Worm (Caenorhabditis elegans): Measurements from ENCODE around the gene srh-4.

Gene srh-4

ce11 chrV:3974361-3974760 is 35.9 kb upstream of the srh-4 start, which contains the start of gene str-82:
Gene str-82 (plus strand): TSS chrV:3974661.
- no peak for TF ChIP-seq ceh-36 (tag; optimal IDR thresholded peaks at IDR 0.05)
- no peak for TF ChIP-seq tra-4 (tag; optimal IDR thresholded peaks at IDR 0.05)
- TF ChIP-seq tbx-11 (GFP tag; IDR thresholded peaks at IDR 0.05): no peak
- TF ChIP-seq flt-1 (GFP tag; IDR thresholded peaks at IDR 0.05): no peak
- TF ChIP-seq ceh-13 (GFP tag; optimal IDR thresholded peaks at IDR 0.05): no peak
- TF ChIP-seq tbx-37 (GFP tag; conservative IDR thresholded peaks at IDR 0.05): no peak
- no peak for TF ChIP-seq aly-1 (tag; optimal IDR thresholded peaks at IDR 0.05)
- no peak for TF ChIP-seq scrt-1 (GFP tag; IDR thresholded peaks at IDR 0.05)
- no peak for TF ChIP-seq hmbx-1 (tag; optimal IDR thresholded peaks at IDR 0.05)
- no peak for TF ChIP-seq pes-1 (GFP tag; IDR thresholded peaks at IDR 0.05)
- no peak for TF ChIP-seq F13C5.2 (tag; optimal IDR thresholded peaks at IDR 0.05)
- no peak for TF ChIP-seq B0310.2 (tag; optimal IDR thresholded peaks at IDR 0.05)
- TF ChIP-seq ama-1 (optimal IDR thresholded peaks at IDR 0.05): no peak
- TF ChIP-seq sea-1 (GFP tag; conservative IDR thresholded peaks at IDR 0.05): no peak
- TF ChIP-seq hnd-1 (tag; optimal IDR thresholded peaks at IDR 0.05): no peak
- TF ChIP-seq hmg-4 (GFP tag; optimal IDR thresholded peaks at IDR 0.05): no peak
- no peak for TF ChIP-seq ets-7 (tag; optimal IDR thresholded peaks at IDR 0.05)

ce11 chrV:3976964-3977363 is 33.3 kb upstream of the srh-4 start, which contains the start of gene str-83:
Gene str-83 (plus strand): TSS chrV:3977264.
- TF ChIP-seq flt-1 (GFP tag; IDR thresholded peaks at IDR 0.05) (no peak), ama-1 (optimal IDR thresholded peaks at IDR 0.05) (no peak), tbx-37 (GFP tag; conservative IDR thresholded peaks at IDR 0.05) (no peak), hmbx-1 (tag; optimal IDR thresholded peaks at IDR 0.05) (no peak), tbx-11 (GFP tag; IDR thresholded peaks at IDR 0.05) (no peak), F13C5.2 (tag; optimal IDR thresholded peaks at IDR 0.05) (no peak), scrt-1 (GFP tag; IDR thresholded peaks at IDR 0.05) (no peak), ceh-36 (tag; optimal IDR thresholded peaks at IDR 0.05) (no peak), sea-1 (GFP tag; conservative IDR thresholded peaks at IDR 0.05) (no peak), tra-4 (tag; optimal IDR thresholded peaks at IDR 0.05) (no peak), ceh-13 (GFP tag; optimal IDR thresholded peaks at IDR 0.05) (no peak), aly-1 (tag; optimal IDR thresholded peaks at IDR 0.05) (no peak), B0310.2 (tag; optimal IDR thresholded peaks at IDR 0.05) (no peak), ets-7 (tag; optimal IDR thresholded peaks at IDR 0.05) (no peak), hmg-4 (GFP tag; optimal IDR thresholded peaks at IDR 0.05) (no peak)

ce11 chrV:3979053-3979452 is 31.2 kb upstream of the srh-4 start, which contains the start of gene nlp-34:
Gene nlp-34 (minus strand): TSS chrV:3979134.
- TF ChIP-seq pes-1 (GFP tag; IDR thresholded peaks at IDR 0.05): no peak
- TF ChIP-seq hmbx-1 (tag; optimal IDR thresholded peaks at IDR 0.05): no peak
- TF ChIP-seq F13C5.2 (tag; optimal IDR thresholded peaks at IDR 0.05): no peak
- TF ChIP-seq hmg-4 (GFP tag; optimal IDR thresholded peaks at IDR 0.05): no peak
- TF ChIP-seq aly-1 (tag; optimal IDR thresholded peaks at IDR 0.05): no peak
- no peak for TF ChIP-seq tbx-37 (GFP tag; conservative IDR thresholded peaks at IDR 0.05)
- no peak for TF ChIP-seq tbx-11 (GFP tag; IDR thresholded peaks at IDR 0.05)
- TF ChIP-seq scrt-1 (GFP tag; IDR thresholded peaks at IDR 0.05): no peak
- TF ChIP-seq ceh-36 (tag; optimal IDR thresholded peaks at IDR 0.05): no peak
- TF ChIP-seq sea-1 (GFP tag; conservative IDR thresholded peaks at IDR 0.05): no peak

ce11 chrV:3979819-3980218 is 30.5 kb upstream of the srh-4 start, which contains the start of gene nlp-31:
Gene nlp-31 (plus strand): TSS chrV:3980055.
- TF ChIP-seq ceh-13 (GFP tag; optimal IDR thresholded peaks at IDR 0.05) (no peak), tbx-11 (GFP tag; IDR thresholded peaks at IDR 0.05) (no peak), pes-1 (GFP tag; IDR thresholded peaks at IDR 0.05) (no peak), hnd-1 (tag; optimal IDR thresholded peaks at IDR 0.05) (no peak), sea-1 (GFP tag; conservative IDR thresholded peaks at IDR 0.05) (no peak), ama-1 (optimal IDR thresholded peaks at IDR 0.05) (no peak), ceh-36 (tag; optimal IDR thresholded peaks at IDR 0.05) (no peak), tbx-37 (GFP tag; conservative IDR thresholded peaks at IDR 0.05) (no peak), tra-4 (tag; optimal IDR thresholded peaks at IDR 0.05) (no peak), hmbx-1 (tag; optimal IDR thresholded peaks at IDR 0.05) (no peak), scrt-1 (GFP tag; IDR thresholded peaks at IDR 0.05) (no peak), F13C5.2 (tag; optimal IDR thresholded peaks at IDR 0.05) (no peak), ets-7 (tag; optimal IDR thresholded peaks at IDR 0.05) (no peak), B0310.2 (tag; optimal IDR thresholded peaks at IDR 0.05) (no peak), flt-1 (GFP tag; IDR thresholded peaks at IDR 0.05) (no peak), aly-1 (tag; optimal IDR thresholded peaks at IDR 0.05) (no peak)

ce11 chrV:3980228-3980933 is 29.9 kb upstream of the srh-4 start:
- TF ChIP-seq sea-1 (GFP tag; conservative IDR thresholded peaks at IDR 0.05) (no peak), hmg-4 (GFP tag; optimal IDR thresholded peaks at IDR 0.05) (no peak), hnd-1 (tag; optimal IDR thresholded peaks at IDR 0.05) (no peak), ceh-36 (tag; optimal IDR thresholded peaks at IDR 0.05) (no peak), tbx-11 (GFP tag; IDR thresholded peaks at IDR 0.05) (no peak), pes-1 (GFP tag; IDR thresholded peaks at IDR 0.05) (no peak), B0310.2 (tag; optimal IDR thresholded peaks at IDR 0.05) (no peak), flt-1 (GFP tag; IDR thresholded peaks at IDR 0.05) (no peak)

ce11 chrV:3981680-3982079 is 28.6 kb upstream of the srh-4 start, which contains the start of gene nlp-30:
Gene nlp-30 (plus strand): TSS chrV:3981980.
- TF ChIP-seq sea-1 (GFP tag; conservative IDR thresholded peaks at IDR 0.05) (no peak), flt-1 (GFP tag; IDR thresholded peaks at IDR 0.05) (no peak), ceh-36 (tag; optimal IDR thresholded peaks at IDR 0.05) (no peak), ets-7 (tag; optimal IDR thresholded peaks at IDR 0.05) (no peak), aly-1 (tag; optimal IDR thresholded peaks at IDR 0.05) (no peak), ceh-13 (GFP tag; optimal IDR thresholded peaks at IDR 0.05) (no peak), tbx-11 (GFP tag; IDR thresholded peaks at IDR 0.05) (no peak)

ce11 chrV:3984178-3984577 is 26.1 kb upstream of the srh-4 start, which contains the start of gene nlp-29:
Gene nlp-29 (plus strand): TSS chrV:3984425.
- TF ChIP-seq pes-1 (GFP tag; IDR thresholded peaks at IDR 0.05): no peak
- no peak for TF ChIP-seq tbx-37 (GFP tag; conservative IDR thresholded peaks at IDR 0.05)
- no peak for TF ChIP-seq ets-7 (tag; optimal IDR thresholded peaks at IDR 0.05)
- no peak for TF ChIP-seq ceh-36 (tag; optimal IDR thresholded peaks at IDR 0.05)
- no peak for TF ChIP-seq scrt-1 (GFP tag; IDR thresholded peaks at IDR 0.05)
- TF ChIP-seq flt-1 (GFP tag; IDR thresholded peaks at IDR 0.05): no peak
- TF ChIP-seq tra-4 (tag; optimal IDR thresholded peaks at IDR 0.05): no peak
- no peak for TF ChIP-seq tbx-11 (GFP tag; IDR thresholded peaks at IDR 0.05)
- TF ChIP-seq ceh-13 (GFP tag; optimal IDR thresholded peaks at IDR 0.05): no peak
- no peak for TF ChIP-seq hnd-1 (tag; optimal IDR thresholded peaks at IDR 0.05)
- no peak for TF ChIP-seq hmg-4 (GFP tag; optimal IDR thresholded peaks at IDR 0.05)
- TF ChIP-seq aly-1 (tag; optimal IDR thresholded peaks at IDR 0.05): no peak
- TF ChIP-seq hmbx-1 (tag; optimal IDR thresholded peaks at IDR 0.05): no peak
- no peak for TF ChIP-seq ama-1 (optimal IDR thresholded peaks at IDR 0.05)

Measured in whole organism, early embryonic.